Fruit fly (Drosophila melanogaster) whole organism, embryonic: Measurements from ENCODE around the gene CG5139.

Source experiments
- Bgb ChIP-seq: fragments of 200-800 bp; sonication (Bioruptor generic); IDR thresholded peaks from 2 replicates; pipeline ENCODE4 v1.3.6; 2022; ENCODE audit warnings: missing biosample characterization, missing genetic modification characterization; ENCODE audit not compliant: partially characterized antibody
- CG10462 ChIP-seq: fragments of 200-800 bp; sonication (Bioruptor generic); optimal IDR thresholded peaks from 2 replicates; lab custom pipeline; 2016; ENCODE audit warnings: missing biosample characterization, missing genetic modification characterization
- CG11504 ChIP-seq: fragments of 200-800 bp; sonication (Bioruptor generic); optimal IDR thresholded peaks from 3 replicates; lab custom pipeline; 2019; ENCODE audit warnings: missing biosample characterization, mild to moderate bottlenecking, missing genetic modification characterization, moderate library complexity
- CG1233 ChIP-seq: fragments of 200-800 bp; sonication (Bioruptor generic); optimal IDR thresholded peaks from 4 replicates; lab custom pipeline; 2018; ENCODE audit warnings: missing biosample characterization, mild to moderate bottlenecking, missing genetic modification characterization
- CG15269 ChIP-seq: fragments of 200-800 bp; sonication (Bioruptor generic); optimal IDR thresholded peaks from 2 replicates; lab custom pipeline; 2018; ENCODE audit warnings: missing biosample characterization, mild to moderate bottlenecking, missing genetic modification characterization, moderate library complexity
- CG43689 ChIP-seq: fragments of 200-800 bp; sonication (Bioruptor generic); IDR thresholded peaks from 2 replicates; pipeline ENCODE4 v1.3.6; 2022; ENCODE audit warnings: missing biosample characterization, missing genetic modification characterization
- CG6791 ChIP-seq: fragments of 200-800 bp; sonication (Bioruptor generic); IDR thresholded peaks from 3 replicates; pipeline ENCODE4 v1.3.6; 2022; ENCODE audit warnings: missing biosample characterization, missing genetic modification characterization; ENCODE audit not compliant: partially characterized antibody
- CG7786 ChIP-seq: fragments of 200-800 bp; sonication (Bioruptor generic); optimal IDR thresholded peaks from 2 replicates; lab custom pipeline; 2016; ENCODE audit warnings: missing biosample characterization, missing genetic modification characterization
- CG7839 ChIP-seq: fragments of 200-800 bp; sonication (Bioruptor generic); optimal IDR thresholded peaks from 3 replicates; lab custom pipeline; 2018; ENCODE audit warnings: missing biosample characterization, mild to moderate bottlenecking, missing genetic modification characterization, moderate library complexity
- CG7987 ChIP-seq: fragments of 200-800 bp; sonication (Bioruptor generic); optimal IDR thresholded peaks from 2 replicates; lab custom pipeline; 2018; ENCODE audit warnings: missing biosample characterization, mild to moderate bottlenecking, missing genetic modification characterization, moderate library complexity
- CG8290 ChIP-seq, 3 experiments: fragments of 200-800 bp; sonication (Bioruptor generic); optimal IDR thresholded peaks; 2 replicates each; lab custom pipeline; 2016 to 2019; ENCODE audit warnings: missing biosample characterization in 3 of 3, missing genetic modification characterization in 3 of 3, mild to moderate bottlenecking in 2 of 3, moderate library complexity in 1 of 3
- Deaf1 ChIP-seq: fragments of 200-800 bp; optimal IDR thresholded peaks from 3 replicates; lab custom pipeline; 2019; ENCODE audit warnings: missing biosample characterization, mild to moderate bottlenecking, missing genetic modification characterization, moderate library complexity
- Dp ChIP-seq: fragments of 200-800 bp; sonication (Bioruptor generic); optimal IDR thresholded peaks from 2 replicates; lab custom pipeline; 2018; ENCODE audit warnings: missing biosample characterization, mild to moderate bottlenecking, missing genetic modification characterization, moderate library complexity
- E2f1 ChIP-seq: fragments of 200-800 bp; sonication (Bioruptor generic); IDR thresholded peaks from 2 replicates; pipeline ENCODE4 v1.3.6; 2022; ENCODE audit warnings: missing biosample characterization, missing genetic modification characterization
- ERR ChIP-seq: fragments of 200-800 bp; sonication (Bioruptor generic); optimal IDR thresholded peaks from 2 replicates; lab custom pipeline; 2016; ENCODE audit warnings: missing biosample characterization, missing genetic modification characterization
- Gsc ChIP-seq: fragments of 200-800 bp; sonication (Bioruptor generic); IDR thresholded peaks from 2 replicates; pipeline ENCODE4 v1.3.6; 2022; ENCODE audit warnings: missing biosample characterization, missing genetic modification characterization
- Hsf ChIP-seq: fragments of 200-800 bp; sonication (Bioruptor generic); optimal IDR thresholded peaks from 3 replicates; lab custom pipeline; 2016; ENCODE audit warnings: missing biosample characterization, missing genetic modification characterization
- NC2β ChIP-seq: fragments of 200-800 bp; sonication (Bioruptor generic); optimal IDR thresholded peaks from 2 replicates; lab custom pipeline; 2016; ENCODE audit warnings: missing biosample characterization, missing genetic modification characterization
- Pdp1 ChIP-seq, 2 experiments: fragments of 200-800 bp; sonication (Bioruptor generic); optimal IDR thresholded peaks; 3 replicates each; lab custom pipeline; 2016; ENCODE audit warnings: missing biosample characterization in 2 of 2, missing genetic modification characterization in 2 of 2, mild to moderate bottlenecking in 1 of 2, moderate library complexity in 1 of 2
- Sry-δ ChIP-seq: fragments of 200-800 bp; sonication (Bioruptor generic); optimal IDR thresholded peaks from 2 replicates; lab custom pipeline; 2016; ENCODE audit warnings: missing biosample characterization, missing genetic modification characterization
- Ssrp ChIP-seq: fragments of 200-800 bp; sonication (Bioruptor generic); optimal IDR thresholded peaks from 2 replicates; lab custom pipeline; 2018; ENCODE audit warnings: missing biosample characterization, mild to moderate bottlenecking, missing genetic modification characterization, moderate library complexity
- Taf1 ChIP-seq: fragments of 200-800 bp; sonication (Bioruptor generic); IDR thresholded peaks from 2 replicates; pipeline ENCODE4 v1.3.6; 2022; ENCODE audit warnings: missing biosample characterization, missing genetic modification characterization
- Tbp ChIP-seq: fragments of >200 bp; optimal IDR thresholded peaks from 2 replicates; lab custom pipeline; 2018; ENCODE audit warnings: missing biosample characterization, missing genetic modification characterization
- YL-1 ChIP-seq: fragments of 200-800 bp; sonication (Bioruptor generic); optimal IDR thresholded peaks from 3 replicates; lab custom pipeline; 2017; ENCODE audit warnings: missing biosample characterization, mild to moderate bottlenecking, missing genetic modification characterization
- ab ChIP-seq: fragments of 200-800 bp; sonication (Bioruptor generic); optimal IDR thresholded peaks from 2 replicates; lab custom pipeline; 2016; ENCODE audit warnings: missing biosample characterization, missing genetic modification characterization
- ac ChIP-seq: fragments of 200-800 bp; sonication (Bioruptor generic); optimal IDR thresholded peaks from 3 replicates; lab custom pipeline; 2017; ENCODE audit warnings: missing biosample characterization, mild to moderate bottlenecking, missing genetic modification characterization
- ase ChIP-seq: fragments of 200-800 bp; sonication (Bioruptor generic); IDR thresholded peaks from 3 replicates; pipeline ENCODE4 v1.3.6; 2022; ENCODE audit warnings: missing biosample characterization, missing genetic modification characterization
- bcd ChIP-seq: fragments of 200-800 bp; sonication (Bioruptor generic); optimal IDR thresholded peaks from 2 replicates; lab custom pipeline; 2017; ENCODE audit warnings: missing biosample characterization, mild to moderate bottlenecking, missing genetic modification characterization
- cas ChIP-seq: fragments of 200-800 bp; sonication (Bioruptor generic); IDR thresholded peaks from 2 replicates; pipeline ENCODE4 v1.3.6; 2022; ENCODE audit warnings: missing biosample characterization, missing genetic modification characterization
- da ChIP-seq: fragments of 200-800 bp; sonication (Bioruptor generic); optimal IDR thresholded peaks from 2 replicates; lab custom pipeline; 2016; ENCODE audit warnings: missing biosample characterization, missing genetic modification characterization
- ems ChIP-seq: fragments of 200-800 bp; sonication (Bioruptor generic); optimal IDR thresholded peaks from 3 replicates; lab custom pipeline; 2016; ENCODE audit warnings: missing biosample characterization, missing genetic modification characterization
- ewg ChIP-seq: fragments of 200-800 bp; sonication (Bioruptor generic); optimal IDR thresholded peaks from 3 replicates; lab custom pipeline; 2017; ENCODE audit warnings: mild to moderate bottlenecking, missing biosample characterization, missing genetic modification reagents, missing genetic modification characterization
- eyg ChIP-seq: fragments of 200-800 bp; sonication (Bioruptor generic); optimal IDR thresholded peaks from 3 replicates; lab custom pipeline; 2016; ENCODE audit warnings: missing biosample characterization, missing genetic modification characterization
- hb ChIP-seq: fragments of 200-800 bp; sonication (Bioruptor generic); IDR thresholded peaks from 3 replicates; pipeline ENCODE4 v1.3.6; 2022; ENCODE audit warnings: missing biosample characterization, missing genetic modification characterization; ENCODE audit not compliant: partially characterized antibody
- hkb ChIP-seq, 2 experiments: fragments of 200-800 bp in 1 of 2; fragments of >200 bp in 1 of 2; sonication (Bioruptor generic) in 1 of 2; IDR thresholded peaks in 1 of 2; optimal IDR thresholded peaks in 1 of 2; 2 replicates each; pipeline versions ENCODE4 v1.3.6 to Lab custom; 2017 to 2022; ENCODE audit warnings: missing biosample characterization in 1 of 2, missing genetic modification characterization in 1 of 2
- klu ChIP-seq: fragments of 200-800 bp; sonication (Bioruptor generic); IDR thresholded peaks from 2 replicates; pipeline ENCODE4 v1.3.6; 2022; ENCODE audit warnings: missing biosample characterization, missing genetic modification characterization
- mirr ChIP-seq: fragments of 200-800 bp; sonication (Bioruptor generic); optimal IDR thresholded peaks from 3 replicates; lab custom pipeline; 2018; ENCODE audit warnings: missing biosample characterization, mild to moderate bottlenecking, missing genetic modification characterization
- nerfin-1 ChIP-seq: fragments of 200-800 bp; sonication (Bioruptor generic); optimal IDR thresholded peaks from 3 replicates; lab custom pipeline; 2019; ENCODE audit warnings: missing biosample characterization, mild to moderate bottlenecking, missing genetic modification characterization, moderate library complexity
- pfk ChIP-seq: fragments of 200-800 bp; sonication (Bioruptor generic); optimal IDR thresholded peaks from 2 replicates; lab custom pipeline; 2018; ENCODE audit warnings: missing biosample characterization, mild to moderate bottlenecking, missing genetic modification characterization, moderate library complexity
- pita ChIP-seq: fragments of 200-800 bp; sonication (Bioruptor generic); optimal IDR thresholded peaks from 2 replicates; lab custom pipeline; 2017; ENCODE audit warnings: missing biosample characterization, mild to moderate bottlenecking, missing genetic modification characterization
- pros ChIP-seq: fragments of 200-800 bp; sonication (Bioruptor generic); optimal IDR thresholded peaks from 3 replicates; lab custom pipeline; 2019; ENCODE audit warnings: missing biosample characterization, mild to moderate bottlenecking, missing genetic modification characterization, moderate library complexity
- row ChIP-seq: fragments of 200-800 bp; sonication (Bioruptor generic); IDR thresholded peaks from 3 replicates; pipeline ENCODE4 v1.3.6; 2022; ENCODE audit warnings: missing biosample characterization, missing genetic modification characterization
- sd ChIP-seq: fragments of 200-800 bp; sonication (Bioruptor generic); optimal IDR thresholded peaks from 3 replicates; lab custom pipeline; 2018; ENCODE audit warnings: missing biosample characterization, mild to moderate bottlenecking, missing genetic modification characterization, moderate library complexity
- slou ChIP-seq: fragments of 200-800 bp; sonication (Bioruptor generic); optimal IDR thresholded peaks from 3 replicates; lab custom pipeline; 2016; ENCODE audit warnings: missing biosample characterization, missing genetic modification characterization
- slp2 ChIP-seq: fragments of 200-800 bp; sonication (Bioruptor generic); optimal IDR thresholded peaks from 2 replicates; lab custom pipeline; 2016; ENCODE audit warnings: missing biosample characterization, missing genetic modification characterization
- trh ChIP-seq: fragments of 200-800 bp; sonication (Bioruptor generic); optimal IDR thresholded peaks from 2 replicates; lab custom pipeline; 2016; ENCODE audit warnings: missing biosample characterization, missing genetic modification characterization
- vnd ChIP-seq: fragments of 200-800 bp; sonication (Bioruptor generic); IDR thresholded peaks from 3 replicates; pipeline ENCODE4 v1.3.6; 2022; ENCODE audit warnings: missing biosample characterization, missing genetic modification characterization; ENCODE audit not compliant: partially characterized antibody
- wor ChIP-seq: fragments of 200-800 bp; sonication (Bioruptor generic); IDR thresholded peaks from 2 replicates; pipeline ENCODE4 v1.3.6; 2022; ENCODE audit warnings: missing biosample characterization, missing genetic modification characterization

The CG5139 gene

DNA sequence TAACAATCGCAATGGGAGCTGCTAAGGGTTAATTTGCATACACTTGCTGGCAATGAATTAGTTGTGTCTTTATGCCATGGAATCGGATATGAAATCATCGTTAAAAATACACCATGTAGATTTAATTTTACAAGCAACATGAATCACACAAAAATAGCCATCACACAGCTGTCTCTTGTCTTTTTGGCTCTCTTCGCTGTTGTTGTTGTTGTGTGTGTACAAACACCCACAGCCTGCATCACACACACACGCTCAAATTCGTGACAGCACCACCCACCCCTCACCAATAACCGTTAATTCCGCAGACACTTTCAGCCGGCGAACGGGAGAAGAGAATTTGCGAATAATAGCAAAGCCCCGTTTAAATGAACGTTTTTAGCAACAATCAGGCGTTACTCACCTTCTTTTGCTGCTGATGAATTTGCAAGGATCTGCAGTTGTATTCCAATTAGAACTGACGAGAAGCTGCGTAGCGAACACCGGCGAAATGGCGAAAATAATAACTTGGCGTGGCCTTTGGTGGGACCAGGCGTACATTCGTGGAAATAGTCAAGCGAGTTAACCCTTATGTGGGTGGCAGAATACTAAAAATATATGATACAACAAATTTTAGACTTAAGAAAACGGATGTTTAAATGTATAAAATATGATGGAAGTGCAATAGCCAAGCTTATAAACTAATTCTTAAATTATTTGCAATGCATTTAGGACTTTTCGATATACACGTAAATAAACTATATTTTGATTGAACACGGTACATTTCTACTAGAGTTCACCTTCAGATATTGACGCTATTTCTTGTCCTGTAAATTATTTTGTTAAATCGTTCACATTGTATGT lies 41.2 kb downstream of the CG5139 start, which contains the start of gene capt (continued):
- TF ChIP-seq Pdp1 (GFP tag; optimal IDR thresholded peaks at IDR 0.05; lab: Kevin White, UChicago): peak; percentile 18 to 31
- no peak for TF ChIP-seq pros (GFP tag; lab: Kevin White, UChicago)
- TF ChIP-seq CG11504 (tag; lab: Kevin White, UChicago): no peak
- TF ChIP-seq wor: no peak
- no peak for TF ChIP-seq hkb (optimal IDR thresholded peaks at IDR 0.05; lab: Kevin White, UChicago)
- TF ChIP-seq hkb (GFP tag; IDR thresholded peaks at IDR 0.05; lab: Robert Waterston, UW): no peak
- no peak for TF ChIP-seq CG7839 (tag; lab: Kevin White, UChicago)
- TF ChIP-seq CG8290 (GFP tag; optimal IDR thresholded peaks at IDR 0.05; lab: Kevin White, UChicago): no peak
- no peak for TF ChIP-seq CG8290 (tag; optimal IDR thresholded peaks at IDR 0.05; lab: Kevin White, UChicago)
- TF ChIP-seq Hsf (GFP tag; lab: Kevin White, UChicago): peak; percentile 62
- no peak for TF ChIP-seq Sry-δ (GFP tag; lab: Kevin White, UChicago)
- TF ChIP-seq pita (GFP tag; lab: Kevin White, UChicago): no peak
- TF ChIP-seq vnd (GFP tag; lab: Robert Waterston, UW): no peak
- TF ChIP-seq CG1233: no peak
- no peak for TF ChIP-seq CG7987 (GFP tag; lab: Kevin White, UChicago)
- TF ChIP-seq trh (GFP tag; lab: Kevin White, UChicago): no peak
- peak; percentile 26 for TF ChIP-seq bcd
- TF ChIP-seq Ssrp (tag; lab: Kevin White, UChicago): peak; percentile 22
- TF ChIP-seq slp2: peak; percentile 18
- TF ChIP-seq ase (GFP tag; lab: Robert Waterston, UW): no peak
- TF ChIP-seq ERR (GFP tag; lab: Kevin White, UChicago): no peak
- no peak for TF ChIP-seq CG10462 (GFP tag; lab: Kevin White, UChicago)
- TF ChIP-seq eyg (GFP tag; lab: Kevin White, UChicago): no peak
- no peak for TF ChIP-seq pfk (GFP tag; lab: Kevin White, UChicago)
- TF ChIP-seq row (GFP tag; lab: Robert Waterston, UW): peak; percentile 94
- no peak for TF ChIP-seq E2f1
- TF ChIP-seq ab (GFP tag; lab: Kevin White, UChicago): no peak
- no peak for TF ChIP-seq YL-1 (GFP tag; lab: Kevin White, UChicago)
- no peak for TF ChIP-seq CG6791
- TF ChIP-seq ems: no peak
- no peak for TF ChIP-seq klu
- TF ChIP-seq Gsc (GFP tag; lab: Robert Waterston, UW): no peak
- peak; percentile 30 for TF ChIP-seq ac (GFP tag; lab: Kevin White, UChicago)
- no peak for TF ChIP-seq nerfin-1 (tag; lab: Kevin White, UChicago)
- TF ChIP-seq Dp (GFP tag; lab: Kevin White, UChicago): no peak
- no peak for TF ChIP-seq NC2β (GFP tag; lab: Kevin White, UChicago)
- TF ChIP-seq Tbp (GFP tag; lab: Kevin White, UChicago): no peak
- TF ChIP-seq slou (GFP tag; lab: Kevin White, UChicago): no peak
- no peak for TF ChIP-seq mirr (GFP tag; lab: Kevin White, UChicago)
- TF ChIP-seq da: no peak
- no peak for TF ChIP-seq CG43689 (GFP tag; lab: Robert Waterston, UW)
- peak; percentile 42; the same call in 1 of the 2 replicates for TF ChIP-seq Bgb (GFP tag; lab: Robert Waterston, UW)
- peak; percentile 53; the same call in 1 of the 2 replicates for TF ChIP-seq Taf1 (GFP tag; lab: Robert Waterston, UW)
- TF ChIP-seq ewg (GFP tag; lab: Kevin White, UChicago): peak; percentile 5
- no peak for TF ChIP-seq Deaf1 (tag; lab: Kevin White, UChicago)
- no peak for TF ChIP-seq hb (GFP tag; lab: Robert Waterston, UW)
- TF ChIP-seq cas (GFP tag; lab: Robert Waterston, UW): no peak
- peak; percentile 26 for TF ChIP-seq CG7786
- no peak for TF ChIP-seq CG15269 (tag; lab: Kevin White, UChicago)
- TF ChIP-seq sd: no peak
